Fruit fly (Drosophila melanogaster) whole organism, embryonic: Measurements from ENCODE around the gene dlp.

Source experiments
- Aef1 ChIP-seq: fragments of 200-800 bp; sonication (Bioruptor generic); IDR thresholded peaks from 3 replicates; pipeline ENCODE4 v1.3.6; 2022; ENCODE audit warnings: missing biosample characterization, missing genetic modification characterization
- Atf6 ChIP-seq: fragments of 200-800 bp; sonication (Bioruptor generic); IDR thresholded peaks from 2 replicates; pipeline ENCODE4 v1.3.6; 2022; ENCODE audit warnings: missing biosample characterization, missing genetic modification characterization
- Bgb ChIP-seq: fragments of 200-800 bp; sonication (Bioruptor generic); IDR thresholded peaks from 2 replicates; pipeline ENCODE4 v1.3.6; 2022; ENCODE audit warnings: missing biosample characterization, missing genetic modification characterization; ENCODE audit not compliant: partially characterized antibody
- CG13296 ChIP-seq: fragments of 200-800 bp; sonication (Bioruptor generic); optimal IDR thresholded peaks from 3 replicates; lab custom pipeline; 2018; ENCODE audit warnings: missing biosample characterization, mild to moderate bottlenecking, missing genetic modification characterization
- CG14710 ChIP-seq: fragments of 200-800 bp; sonication (Bioruptor generic); optimal IDR thresholded peaks from 3 replicates; lab custom pipeline; 2019; ENCODE audit warnings: missing biosample characterization, mild to moderate bottlenecking, missing genetic modification characterization, moderate library complexity
- CG1603 ChIP-seq: fragments of 200-800 bp; sonication (Bioruptor generic); optimal IDR thresholded peaks from 2 replicates; lab custom pipeline; 2019; ENCODE audit warnings: missing biosample characterization, mild to moderate bottlenecking, missing genetic modification characterization, moderate library complexity
- CG17186 ChIP-seq: fragments of 200-800 bp; sonication (Bioruptor generic); optimal IDR thresholded peaks from 3 replicates; lab custom pipeline; 2017; ENCODE audit warnings: missing biosample characterization, missing genetic modification reagents, missing genetic modification characterization
- CG17912 ChIP-seq: fragments of 200-800 bp; sonication (Bioruptor generic); optimal IDR thresholded peaks from 2 replicates; lab custom pipeline; 2018; ENCODE audit warnings: missing biosample characterization, mild to moderate bottlenecking, missing genetic modification characterization
- CG3163 ChIP-seq: fragments of 200-800 bp; sonication (Bioruptor generic); optimal IDR thresholded peaks from 3 replicates; lab custom pipeline; 2016; ENCODE audit warnings: missing biosample characterization, missing genetic modification characterization
- CG32772 ChIP-seq: fragments of 200-800 bp; sonication (Bioruptor generic); IDR thresholded peaks from 2 replicates; pipeline ENCODE4 v1.3.6; 2022; ENCODE audit warnings: missing biosample characterization, missing genetic modification characterization
- CG4360 ChIP-seq: fragments of 200-800 bp; sonication (Bioruptor generic); IDR thresholded peaks from 2 replicates; pipeline ENCODE4 v1.3.6; 2022; ENCODE audit warnings: missing biosample characterization, missing genetic modification characterization
- CG7928 ChIP-seq: fragments of 200-800 bp; sonication (Bioruptor generic); optimal IDR thresholded peaks from 2 replicates; lab custom pipeline; 2017; ENCODE audit warnings: missing biosample characterization, mild to moderate bottlenecking, missing genetic modification characterization
- CG8765 ChIP-seq: fragments of 200-800 bp; sonication (Bioruptor generic); IDR thresholded peaks from 2 replicates; pipeline ENCODE4 v1.3.6; 2022; ENCODE audit warnings: missing biosample characterization, missing genetic modification characterization
- CG9609 ChIP-seq: fragments of 200-800 bp; sonication (Bioruptor generic); optimal IDR thresholded peaks from 3 replicates; lab custom pipeline; 2016; ENCODE audit warnings: missing biosample characterization, missing genetic modification characterization
- CHES-1-like ChIP-seq: fragments of 200-800 bp; sonication (Bioruptor generic); optimal IDR thresholded peaks from 2 replicates; lab custom pipeline; 2016; ENCODE audit warnings: missing biosample characterization, missing genetic modification characterization
- CkIIα-i1 ChIP-seq: fragments of 200-800 bp; sonication (Bioruptor generic); IDR thresholded peaks from 2 replicates; pipeline ENCODE4 v1.3.6; 2022; ENCODE audit warnings: missing biosample characterization, missing genetic modification characterization
- Deaf1 ChIP-seq: fragments of 200-800 bp; optimal IDR thresholded peaks from 3 replicates; lab custom pipeline; 2019; ENCODE audit warnings: missing biosample characterization, mild to moderate bottlenecking, missing genetic modification characterization, moderate library complexity
- Elba2 ChIP-seq: fragments of 200-800 bp; sonication (Bioruptor generic); optimal IDR thresholded peaks from 3 replicates; lab custom pipeline; 2016; ENCODE audit warnings: missing biosample characterization, missing genetic modification characterization
- Hsf ChIP-seq: fragments of 200-800 bp; sonication (Bioruptor generic); optimal IDR thresholded peaks from 3 replicates; lab custom pipeline; 2016; ENCODE audit warnings: missing biosample characterization, missing genetic modification characterization
- Lpt ChIP-seq: fragments of >200 bp; optimal IDR thresholded peaks from 2 replicates; lab custom pipeline; 2018; ENCODE audit warnings: missing biosample characterization, missing genetic modification characterization
- Mrtf ChIP-seq: fragments of 200-800 bp; sonication (Bioruptor generic); IDR thresholded peaks from 3 replicates; pipeline ENCODE4 v1.3.6; 2022; ENCODE audit warnings: missing biosample characterization, missing genetic modification characterization
- Poxn ChIP-seq: fragments of 200-800 bp; sonication (Bioruptor generic); IDR thresholded peaks from 2 replicates; pipeline ENCODE4 v1.3.6; 2022; ENCODE audit warnings: missing biosample characterization, missing genetic modification characterization
- Rfx ChIP-seq: fragments of 200-800 bp; sonication (Bioruptor generic); IDR thresholded peaks from 2 replicates; pipeline ENCODE4 v1.3.6; 2022; ENCODE audit warnings: missing biosample characterization, missing genetic modification characterization
- Stat92E ChIP-seq, 3 experiments: fragments of >200 bp in 2 of 3; fragments of 200-800 bp in 1 of 3; sonication (Bioruptor generic) in 1 of 3; optimal IDR thresholded peaks; 2 replicates each; lab custom pipeline; 2017 to 2019; ENCODE audit warnings: missing biosample characterization in 3 of 3, missing genetic modification characterization in 3 of 3, mild to moderate bottlenecking in 1 of 3, moderate library complexity in 1 of 3
- TFAM ChIP-seq: fragments of 200-800 bp; sonication (Bioruptor generic); optimal IDR thresholded peaks from 2 replicates; lab custom pipeline; 2017; ENCODE audit warnings: missing biosample characterization, missing genetic modification characterization, inconsistent platforms
- Taf1 ChIP-seq: fragments of 200-800 bp; sonication (Bioruptor generic); IDR thresholded peaks from 2 replicates; pipeline ENCODE4 v1.3.6; 2022; ENCODE audit warnings: missing biosample characterization, missing genetic modification characterization
- Vsx1 ChIP-seq: fragments of 200-800 bp; sonication (Bioruptor generic); optimal IDR thresholded peaks from 2 replicates; lab custom pipeline; 2017; ENCODE audit warnings: missing biosample characterization, mild to moderate bottlenecking, missing genetic modification characterization, missing genetic modification reagents
- ab ChIP-seq: fragments of 200-800 bp; sonication (Bioruptor generic); optimal IDR thresholded peaks from 2 replicates; lab custom pipeline; 2016; ENCODE audit warnings: missing biosample characterization, missing genetic modification characterization
- ci ChIP-seq: fragments of 200-800 bp; sonication (Bioruptor generic); IDR thresholded peaks from 3 replicates; pipeline ENCODE4 v1.3.6; 2022; ENCODE audit warnings: missing biosample characterization, missing genetic modification characterization
- cwo ChIP-seq: fragments of 200-800 bp; sonication (Bioruptor generic); optimal IDR thresholded peaks from 3 replicates; lab custom pipeline; 2017; ENCODE audit warnings: missing biosample characterization, missing genetic modification characterization, mild to moderate bottlenecking, moderate library complexity, missing genetic modification reagents
- da ChIP-seq: fragments of 200-800 bp; sonication (Bioruptor generic); optimal IDR thresholded peaks from 2 replicates; lab custom pipeline; 2016; ENCODE audit warnings: missing biosample characterization, missing genetic modification characterization
- dan ChIP-seq: fragments of 200-800 bp; sonication (Bioruptor generic); IDR thresholded peaks from 2 replicates; pipeline ENCODE4 v1.3.6; 2022; ENCODE audit warnings: missing biosample characterization, missing genetic modification characterization
- dati ChIP-seq: fragments of 200-800 bp; sonication (Bioruptor generic); IDR thresholded peaks from 2 replicates; pipeline ENCODE4 v1.3.6; 2022; ENCODE audit warnings: missing biosample characterization, missing genetic modification characterization
- disco-r ChIP-seq: fragments of 200-800 bp; sonication (Bioruptor generic); optimal IDR thresholded peaks from 2 replicates; lab custom pipeline; 2016; ENCODE audit warnings: missing biosample characterization, missing genetic modification characterization
- ewg ChIP-seq: fragments of 200-800 bp; sonication (Bioruptor generic); optimal IDR thresholded peaks from 3 replicates; lab custom pipeline; 2017; ENCODE audit warnings: mild to moderate bottlenecking, missing biosample characterization, missing genetic modification reagents, missing genetic modification characterization
- fd3F ChIP-seq: fragments of 200-800 bp; sonication (Bioruptor generic); optimal IDR thresholded peaks from 2 replicates; lab custom pipeline; 2018; ENCODE audit warnings: missing biosample characterization, mild to moderate bottlenecking, missing genetic modification characterization, moderate library complexity
- gce ChIP-seq: fragments of 200-800 bp; sonication (Bioruptor generic); IDR thresholded peaks from 3 replicates; pipeline ENCODE4 v1.3.6; 2022; ENCODE audit warnings: missing biosample characterization, missing genetic modification characterization
- grn ChIP-seq: fragments of 200-800 bp; sonication (Bioruptor generic); optimal IDR thresholded peaks from 3 replicates; lab custom pipeline; 2017; ENCODE audit warnings: missing biosample characterization, missing genetic modification characterization
- gro ChIP-seq: fragments of 200-800 bp; sonication (Bioruptor generic); optimal IDR thresholded peaks from 2 replicates; lab custom pipeline; 2016; ENCODE audit warnings: missing biosample characterization, missing genetic modification characterization
- gsb ChIP-seq: fragments of 200-800 bp; sonication (Bioruptor generic); IDR thresholded peaks from 2 replicates; pipeline ENCODE4 v1.3.6; 2022; ENCODE audit warnings: missing biosample characterization, missing genetic modification characterization
- her ChIP-seq: fragments of 200-800 bp; sonication (Bioruptor generic); optimal IDR thresholded peaks from 2 replicates; lab custom pipeline; 2016; ENCODE audit warnings: missing biosample characterization, missing genetic modification characterization
- ken ChIP-seq: fragments of 200-800 bp; sonication (Bioruptor generic); IDR thresholded peaks from 3 replicates; pipeline ENCODE4 v1.3.6; 2022; ENCODE audit warnings: missing biosample characterization, missing genetic modification characterization
- klu ChIP-seq: fragments of 200-800 bp; sonication (Bioruptor generic); IDR thresholded peaks from 2 replicates; pipeline ENCODE4 v1.3.6; 2022; ENCODE audit warnings: missing biosample characterization, missing genetic modification characterization
- lbe ChIP-seq: fragments of 200-800 bp; sonication (Bioruptor generic); optimal IDR thresholded peaks from 2 replicates; lab custom pipeline; 2016; ENCODE audit warnings: missing biosample characterization, mild to moderate bottlenecking, missing genetic modification characterization
- luna ChIP-seq: fragments of 200-800 bp; sonication (Bioruptor generic); optimal IDR thresholded peaks from 2 replicates; lab custom pipeline; 2016; ENCODE audit warnings: missing biosample characterization, missing genetic modification characterization
- mam ChIP-seq: fragments of 200-800 bp; sonication (Bioruptor generic); optimal IDR thresholded peaks from 3 replicates; lab custom pipeline; 2016; ENCODE audit warnings: missing biosample characterization, missing genetic modification characterization
- pita ChIP-seq: fragments of 200-800 bp; sonication (Bioruptor generic); optimal IDR thresholded peaks from 2 replicates; lab custom pipeline; 2017; ENCODE audit warnings: missing biosample characterization, mild to moderate bottlenecking, missing genetic modification characterization
- psq ChIP-seq: fragments of 200-800 bp; sonication (Bioruptor generic); optimal IDR thresholded peaks from 2 replicates; lab custom pipeline; 2017; ENCODE audit warnings: missing biosample characterization, missing genetic modification characterization
- ro ChIP-seq: fragments of 200-800 bp; sonication (Bioruptor generic); IDR thresholded peaks from 2 replicates; pipeline ENCODE4 v1.3.6; 2022; ENCODE audit warnings: missing biosample characterization, missing genetic modification characterization
- tap ChIP-seq: fragments of 200-800 bp; optimal IDR thresholded peaks from 3 replicates; lab custom pipeline; 2019; ENCODE audit warnings: missing biosample characterization, mild to moderate bottlenecking, missing genetic modification characterization, moderate library complexity
- tup ChIP-seq: fragments of 200-800 bp; sonication (Bioruptor generic); optimal IDR thresholded peaks from 2 replicates; lab custom pipeline; 2016; ENCODE audit warnings: missing biosample characterization, mild to moderate bottlenecking, missing genetic modification characterization, moderate library complexity

Gene dlp

DNA sequence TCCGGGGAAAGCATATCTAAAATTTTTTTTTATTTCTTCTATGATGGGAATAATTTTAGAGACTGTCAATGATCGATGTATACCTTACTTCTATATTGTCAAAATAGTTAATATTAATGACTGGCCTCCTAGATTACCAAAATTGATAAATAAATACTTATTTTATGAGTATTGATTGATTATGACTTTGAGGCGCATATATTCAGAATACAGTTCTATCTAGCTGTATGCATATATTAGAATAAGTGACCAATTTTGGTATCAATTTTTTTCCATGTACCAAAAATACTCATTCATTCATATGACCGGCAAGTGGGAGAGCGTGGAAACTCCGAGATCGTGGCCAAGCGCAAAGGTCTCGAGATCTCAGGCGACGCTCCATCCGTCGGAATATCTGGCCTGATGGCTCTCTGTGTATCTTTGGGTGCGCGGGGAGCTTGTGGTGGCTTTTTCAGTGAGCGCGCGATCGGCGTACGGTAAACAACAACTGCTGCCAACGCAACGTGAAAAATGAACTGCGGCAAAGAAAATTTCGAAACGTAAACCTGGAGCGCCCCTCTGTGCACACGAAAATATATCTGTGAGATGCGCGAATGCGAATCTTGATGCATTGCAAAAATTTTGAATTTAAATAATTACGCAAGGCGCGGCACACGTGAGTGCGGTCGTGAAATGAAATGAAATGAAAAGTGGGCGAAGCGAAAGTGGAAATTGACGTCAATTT is 40.1 kb downstream of the dlp start, which contains the start of the genes CG43121 and ome (continued):
- TF ChIP-seq luna (GFP tag; lab: Kevin White, UChicago) (no peak), cwo (peak; percentile 61), ro (GFP tag; lab: Robert Waterston, UW) (no peak), ci (GFP tag; lab: Robert Waterston, UW) (peak; percentile 81), CG17186 (GFP tag; lab: Kevin White, UChicago) (no peak), CG7928 (GFP tag; lab: Kevin White, UChicago) (no peak), her (GFP tag; lab: Kevin White, UChicago) (no peak), dati (GFP tag; lab: Robert Waterston, UW) (no peak), Elba2 (GFP tag; lab: Kevin White, UChicago) (no peak), gsb (GFP tag; lab: Robert Waterston, UW) (no peak), Poxn (no peak), pita (GFP tag; lab: Kevin White, UChicago) (no peak), CG32772 (no peak), ewg (GFP tag; lab: Kevin White, UChicago) (no peak), Vsx1 (no peak), tup (GFP tag; lab: Kevin White, UChicago) (no peak), CG8765 (no peak), CG1603 (tag; lab: Kevin White, UChicago) (no peak), dan (GFP tag; lab: Robert Waterston, UW) (no peak), da (GFP tag; lab: Kevin White, UChicago) (no peak), Bgb (peak; percentile 35; the same call in 1 of the 2 replicates), gro (GFP tag; lab: Kevin White, UChicago) (no peak), CG17912 (GFP tag; lab: Kevin White, UChicago) (no peak), TFAM (no peak), disco-r (GFP tag; lab: Kevin White, UChicago) (no peak), Mrtf (GFP tag; lab: Robert Waterston, UW) (no peak), lbe (GFP tag; lab: Kevin White, UChicago) (no peak), ken (GFP tag; lab: Robert Waterston, UW) (0 out of 3 replicates have a peak, but pooled peaks have one; percentile 30), CkIIα-i1 (GFP tag; lab: Robert Waterston, UW) (no peak), CG14710 (tag; lab: Kevin White, UChicago) (no peak), gce (GFP tag; lab: Robert Waterston, UW) (no peak), CG4360 (GFP tag; lab: Robert Waterston, UW) (no peak; the same call in 1 of the 2 replicates), Aef1 (GFP tag; lab: Robert Waterston, UW) (0 out of 3 replicates have a peak, but pooled peaks have one; percentile 11), grn (GFP tag; lab: Kevin White, UChicago) (no peak), klu (GFP tag; lab: Robert Waterston, UW) (no peak), Lpt (GFP tag; lab: Kevin White, UChicago) (no peak), Rfx (GFP tag; lab: Robert Waterston, UW) (no peak), mam (GFP tag; lab: Kevin White, UChicago) (no peak), CG13296 (GFP tag; lab: Kevin White, UChicago) (peak; percentile 55), Atf6 (peak; percentile 62), Stat92E (GFP tag; optimal IDR thresholded peaks at IDR 0.05; lab: Kevin White, UChicago) (no peak), ab (GFP tag; lab: Kevin White, UChicago) (no peak), CG9609 (GFP tag; lab: Kevin White, UChicago) (no peak), Deaf1 (tag; lab: Kevin White, UChicago) (peak; percentile 49), Taf1 (GFP tag; lab: Robert Waterston, UW) (no peak), CG3163 (GFP tag; lab: Kevin White, UChicago) (no peak), fd3F (GFP tag; lab: Kevin White, UChicago) (peak; percentile 5), psq (GFP tag; lab: Kevin White, UChicago) (no peak), Hsf (GFP tag; lab: Kevin White, UChicago) (no peak), tap (tag; lab: Kevin White, UChicago) (peak; percentile 35), CHES-1-like (GFP tag; lab: Kevin White, UChicago) (no peak)
